Worm (Caenorhabditis elegans) whole organism, young adult: ENCODE data around the gene T24B8.4.

ENCODE experiments used
- K12H6.12 ChIP-seq: fragments of 200-800 bp; sonication (Bioruptor generic); optimal IDR thresholded peaks from 2 replicates; lab custom pipeline; 2018; ENCODE audit warnings: mild to moderate bottlenecking, missing genetic modification characterization, missing compliant biosample characterization
- attf-3 ChIP-seq: fragments of 200-800 bp; sonication (Bioruptor generic); conservative IDR thresholded peaks from 2 replicates; pipeline ENCODE4 v1.3.6; 2022; ENCODE audit warnings: missing genetic modification reagents, missing genetic modification characterization, missing compliant biosample characterization
- attf-6 ChIP-seq: fragments of 200-800 bp; sonication (Bioruptor generic); IDR thresholded peaks from 2 replicates; pipeline ENCODE4 v1.3.6; 2022; ENCODE audit warnings: missing genetic modification reagents, missing genetic modification characterization, missing compliant biosample characterization
- ekl-4 ChIP-seq: fragments of 200-800 bp; sonication (Bioruptor generic); IDR thresholded peaks from 2 replicates; pipeline ENCODE4 v1.3.6; 2022; ENCODE audit warnings: missing genetic modification reagents, missing genetic modification characterization, missing compliant biosample characterization
- lin-35 ChIP-seq, 3 experiments: fragments of 150-350 bp in 2 of 3; sonication (generic microtip) in 1 of 3; optimal IDR thresholded peaks; 2 replicates each; lab custom pipeline; 2014 to 2018; ENCODE audit warnings: missing biosample characterization in 3 of 3, missing genetic modification characterization in 3 of 3, missing genetic modification reagents in 3 of 3
- lin-40 ChIP-seq: sonication (generic microtip); optimal IDR thresholded peaks from 2 replicates; lab custom pipeline; 2016; ENCODE audit warnings: missing genetic modification characterization, mild to moderate bottlenecking, missing compliant biosample characterization, missing genotype, missing genetic modification reagents
- lsy-27 ChIP-seq: sonication (generic microtip); optimal IDR thresholded peaks from 2 replicates; lab custom pipeline; 2017; ENCODE audit warnings: missing genetic modification characterization, mild to moderate bottlenecking, missing compliant biosample characterization, antibody characterized with exemption, missing genotype, borderline replicate concordance; ENCODE audit not compliant: insufficient read depth
- madf-10 ChIP-seq: sonication (generic microtip); optimal IDR thresholded peaks from 2 replicates; lab custom pipeline; 2016; ENCODE audit warnings: mild to moderate bottlenecking, missing genetic modification characterization, missing compliant biosample characterization
- nhr-90 ChIP-seq: sonication (generic microtip); optimal IDR thresholded peaks from 2 replicates; lab custom pipeline; 2016; ENCODE audit warnings: missing genotype, mild to moderate bottlenecking, missing genetic modification characterization, missing compliant biosample characterization
- sea-2 ChIP-seq: fragments of 200-800 bp; sonication (Bioruptor generic); IDR thresholded peaks from 2 replicates; pipeline ENCODE4 v1.3.6; 2022; ENCODE audit warnings: missing genetic modification characterization, missing compliant biosample characterization
- snpc-4 ChIP-seq, 5 experiments: fragments of 150-350 bp in 1 of 5; sonication (generic microtip) in 4 of 5; optimal IDR thresholded peaks; 2 replicates each; lab custom pipeline; 2014 to 2018; ENCODE audit warnings: missing genetic modification characterization in 5 of 5, missing biosample characterization in 3 of 5, antibody characterized with exemption in 2 of 5, mild to moderate bottlenecking in 2 of 5, missing compliant biosample characterization in 2 of 5, missing genotype in 2 of 5, moderate library complexity in 2 of 5, missing genetic modification reagents in 1 of 5
- unc-130 ChIP-seq: sonication (generic microtip); optimal IDR thresholded peaks from 2 replicates; lab custom pipeline; 2016; ENCODE audit warnings: missing genetic modification reagents, missing genetic modification characterization, missing compliant biosample characterization
- zfh-2 ChIP-seq: fragments of 200-800 bp; sonication (Bioruptor generic); conservative IDR thresholded peaks from 2 replicates; pipeline ENCODE4 v1.3.6; 2022; ENCODE audit warnings: missing genetic modification reagents, missing genetic modification characterization, missing compliant biosample characterization

DNA sequence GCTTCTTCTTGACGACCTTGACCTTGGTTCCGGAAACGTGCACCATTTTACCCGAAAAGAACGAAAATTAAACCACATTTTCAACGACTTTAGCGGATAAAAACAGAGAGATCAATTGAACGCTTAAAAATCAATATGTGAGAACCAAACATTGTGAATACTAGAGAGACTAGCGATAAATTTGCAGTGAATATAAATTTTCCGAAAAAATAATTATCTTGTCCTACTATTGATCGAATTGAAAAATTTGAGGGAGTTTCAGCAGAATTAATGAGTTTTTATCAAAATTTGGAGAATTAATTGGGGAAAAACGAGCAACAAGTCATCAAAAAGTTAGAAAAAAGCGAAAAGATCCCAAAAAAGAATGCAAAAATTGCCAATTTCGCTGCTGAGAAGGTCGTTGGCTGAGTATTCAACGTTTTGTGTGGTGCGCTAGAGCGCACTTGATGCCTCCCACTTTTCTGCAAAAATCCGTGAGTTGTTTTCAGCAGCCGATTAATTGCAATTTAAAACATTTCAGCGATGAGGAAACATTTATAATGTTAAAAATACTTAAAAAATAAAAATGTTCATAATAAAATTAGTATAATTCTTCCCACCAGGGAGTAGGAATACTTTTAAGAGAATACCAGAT, 13.5 kb downstream of the T24B8.4 start, which contains the start of gene rpl-32:
- TF ChIP-seq sea-2 (GFP tag; lab: Robert Waterston, UW) (no peak), lin-35 (GFP tag; optimal IDR thresholded peaks at IDR 0.05; lab: Kevin White, UChicago) (peak in 1 of 3 experiments; percentile 55), lin-40 (peak; percentile 61), attf-6 (GFP tag; lab: Robert Waterston, UW) (no peak), snpc-4 (GFP tag; optimal IDR thresholded peaks at IDR 0.05; lab: Kevin White, UChicago) (no peak), snpc-4 (tag; optimal IDR thresholded peaks at IDR 0.05; lab: Kevin White, UChicago) (peak; percentile 8 to 26 (median 20)), ekl-4 (no peak), K12H6.12 (peak; percentile 19), zfh-2 (GFP tag; lab: Robert Waterston, UW) (no peak), unc-130 (peak; percentile 7), lsy-27 (tag; lab: Kevin White, UChicago) (no peak), nhr-90 (no peak), attf-3 (GFP tag; lab: Robert Waterston, UW) (peak; percentile 63), madf-10 (tag; lab: Kevin White, UChicago) (peak; percentile 61)
